Fruit fly (Drosophila melanogaster) whole organism, embryonic: ENCODE results near the gene AlaRS-m.

Source experiments
- Atf-2 ChIP-seq: fragments of 200-800 bp; sonication (Bioruptor generic); optimal IDR thresholded peaks from 2 replicates; lab custom pipeline; 2016; ENCODE audit warnings: missing biosample characterization, missing genetic modification characterization
- Blimp-1 ChIP-seq: fragments of 200-800 bp; sonication (Bioruptor generic); optimal IDR thresholded peaks from 3 replicates; lab custom pipeline; 2018; ENCODE audit warnings: missing biosample characterization, missing genetic modification characterization, mild to moderate bottlenecking, moderate library complexity, missing genetic modification reagents
- BtbVII ChIP-seq: fragments of 200-800 bp; sonication (Bioruptor generic); optimal IDR thresholded peaks from 3 replicates; lab custom pipeline; 2017; ENCODE audit warnings: missing biosample characterization, mild to moderate bottlenecking, missing genetic modification characterization
- Bteb2 ChIP-seq: fragments of 200-800 bp; sonication (Bioruptor generic); optimal IDR thresholded peaks from 2 replicates; lab custom pipeline; 2016; ENCODE audit warnings: missing biosample characterization, missing genetic modification characterization
- CG10565 ChIP-seq: fragments of 200-800 bp; sonication (Bioruptor generic); optimal IDR thresholded peaks from 3 replicates; lab custom pipeline; 2016; ENCODE audit warnings: missing biosample characterization, mild to moderate bottlenecking, missing genetic modification characterization
- CG11456 ChIP-seq: fragments of 200-800 bp; sonication (Bioruptor generic); IDR thresholded peaks from 3 replicates; pipeline ENCODE4 v1.3.6; 2022; ENCODE audit warnings: missing biosample characterization, missing genetic modification characterization
- CG11560 ChIP-seq: fragments of 200-800 bp; sonication (Bioruptor generic); IDR thresholded peaks from 3 replicates; pipeline ENCODE4 v1.3.6; 2022; ENCODE audit warnings: missing biosample characterization, missing genetic modification characterization
- CG1233 ChIP-seq: fragments of 200-800 bp; sonication (Bioruptor generic); optimal IDR thresholded peaks from 4 replicates; lab custom pipeline; 2018; ENCODE audit warnings: missing biosample characterization, mild to moderate bottlenecking, missing genetic modification characterization
- CG14014 ChIP-seq: fragments of 200-800 bp; sonication (Bioruptor generic); IDR thresholded peaks from 2 replicates; pipeline ENCODE4 v1.3.6; 2022; ENCODE audit warnings: missing biosample characterization, missing genetic modification characterization
- CG15011 ChIP-seq: fragments of 200-800 bp; sonication (Bioruptor generic); optimal IDR thresholded peaks from 3 replicates; lab custom pipeline; 2018; ENCODE audit warnings: missing biosample characterization, mild to moderate bottlenecking, missing genetic modification characterization
- CG15073 ChIP-seq: fragments of 200-800 bp; sonication (Bioruptor generic); optimal IDR thresholded peaks from 2 replicates; lab custom pipeline; 2016; ENCODE audit warnings: missing biosample characterization, missing genetic modification characterization
- CG1529 ChIP-seq: fragments of 200-800 bp; sonication (Bioruptor generic); optimal IDR thresholded peaks from 3 replicates; lab custom pipeline; 2018; ENCODE audit warnings: missing biosample characterization, missing genetic modification characterization
- CG15479 ChIP-seq: fragments of 200-800 bp; sonication (Bioruptor generic); optimal IDR thresholded peaks from 3 replicates; lab custom pipeline; 2019; ENCODE audit warnings: missing biosample characterization, mild to moderate bottlenecking, missing genetic modification characterization, moderate library complexity
- CG17612 ChIP-seq: fragments of 200-800 bp; sonication (Bioruptor generic); IDR thresholded peaks from 2 replicates; pipeline ENCODE4 v1.3.6; 2022; ENCODE audit warnings: missing biosample characterization, missing genetic modification characterization
- CG2889 ChIP-seq: fragments of 200-800 bp; sonication (Bioruptor generic); IDR thresholded peaks from 3 replicates; pipeline ENCODE4 v1.3.6; 2022; ENCODE audit warnings: missing biosample characterization, missing genetic modification characterization
- CG31224 ChIP-seq: fragments of 200-800 bp; sonication (Bioruptor generic); IDR thresholded peaks from 2 replicates; pipeline ENCODE4 v1.3.6; 2022; ENCODE audit warnings: missing biosample characterization, missing genetic modification characterization
- CG34224 ChIP-seq: fragments of 200-800 bp; sonication (Bioruptor generic); IDR thresholded peaks from 3 replicates; pipeline ENCODE4 v1.3.6; 2022; ENCODE audit warnings: missing biosample characterization, missing genetic modification characterization; ENCODE audit not compliant: partially characterized antibody
- CG4404 ChIP-seq: fragments of 200-800 bp; sonication (Bioruptor generic); IDR thresholded peaks from 2 replicates; pipeline ENCODE4 v1.3.6; 2022; ENCODE audit warnings: missing biosample characterization, missing genetic modification characterization
- CG8944 ChIP-seq: fragments of 200-800 bp; sonication (Bioruptor generic); optimal IDR thresholded peaks from 3 replicates; lab custom pipeline; 2016; ENCODE audit warnings: missing biosample characterization, missing genetic modification characterization
- CG9876 ChIP-seq: fragments of 200-800 bp; sonication (Bioruptor generic); optimal IDR thresholded peaks from 2 replicates; lab custom pipeline; 2016; ENCODE audit warnings: missing biosample characterization, missing genetic modification characterization
- CoRest ChIP-seq: fragments of 200-800 bp; sonication (Bioruptor generic); optimal IDR thresholded peaks from 3 replicates; lab custom pipeline; 2018; ENCODE audit warnings: missing biosample characterization, mild to moderate bottlenecking, missing genetic modification characterization, moderate library complexity
- E2f2 ChIP-seq: fragments of 200-800 bp; sonication (Bioruptor generic); IDR thresholded peaks from 2 replicates; pipeline ENCODE4 v1.3.6; 2022; ENCODE audit warnings: missing biosample characterization, missing genetic modification characterization
- Gug ChIP-seq: fragments of 200-800 bp; sonication (Bioruptor generic); IDR thresholded peaks from 4 replicates; pipeline ENCODE4 v1.3.6; 2022; ENCODE audit warnings: missing biosample characterization, missing genetic modification characterization
- Hr3 ChIP-seq: fragments of 200-800 bp; sonication (Bioruptor generic); optimal IDR thresholded peaks from 3 replicates; lab custom pipeline; 2016; ENCODE audit warnings: missing biosample characterization, missing genetic modification characterization
- Hr78 ChIP-seq, 2 experiments: fragments of 200-800 bp in 1 of 2; fragments of >200 bp in 1 of 2; sonication (Bioruptor generic) in 1 of 2; optimal IDR thresholded peaks; 2 replicates each; lab custom pipeline; 2017 to 2019; ENCODE audit warnings: missing biosample characterization in 2 of 2, missing genetic modification characterization in 2 of 2, mild to moderate bottlenecking in 1 of 2, moderate library complexity in 1 of 2
- Lim3 ChIP-seq: fragments of 200-800 bp; sonication (Bioruptor generic); IDR thresholded peaks from 2 replicates; pipeline ENCODE4 v1.3.6; 2022; ENCODE audit warnings: missing biosample characterization, missing genetic modification characterization
- MBD-R2 ChIP-seq: fragments of 200-800 bp; sonication (Bioruptor generic); IDR thresholded peaks from 2 replicates; pipeline ENCODE4 v1.3.6; 2022; ENCODE audit warnings: missing biosample characterization, missing genetic modification characterization
- Meics ChIP-seq: fragments of 200-800 bp; sonication (Bioruptor generic); optimal IDR thresholded peaks from 2 replicates; lab custom pipeline; 2017; ENCODE audit warnings: missing biosample characterization, mild to moderate bottlenecking, missing genetic modification characterization
- Nf-YB ChIP-seq: fragments of 200-800 bp; sonication (Bioruptor generic); optimal IDR thresholded peaks from 3 replicates; lab custom pipeline; 2019; ENCODE audit warnings: missing biosample characterization, mild to moderate bottlenecking, missing genetic modification characterization, moderate library complexity
- Oaz ChIP-seq: fragments of 200-800 bp; sonication (Bioruptor generic); IDR thresholded peaks from 2 replicates; pipeline ENCODE4 v1.3.6; 2022; ENCODE audit warnings: missing biosample characterization, missing genetic modification characterization
- Sin3A ChIP-seq: fragments of >200 bp; optimal IDR thresholded peaks from 2 replicates; lab custom pipeline; 2018
- amos ChIP-seq: fragments of 200-800 bp; sonication (Bioruptor generic); IDR thresholded peaks from 2 replicates; pipeline ENCODE4 v1.3.6; 2022; ENCODE audit warnings: missing biosample characterization, missing genetic modification characterization; ENCODE audit not compliant: partially characterized antibody
- cato ChIP-seq: fragments of 200-800 bp; sonication (Bioruptor generic); optimal IDR thresholded peaks from 2 replicates; lab custom pipeline; 2016; ENCODE audit warnings: missing biosample characterization, missing genetic modification characterization, borderline replicate concordance
- chinmo ChIP-seq: fragments of 200-800 bp; sonication (Bioruptor generic); IDR thresholded peaks from 4 replicates; pipeline ENCODE4 v1.3.6; 2022; ENCODE audit warnings: missing biosample characterization, missing genetic modification characterization; ENCODE audit not compliant: partially characterized antibody
- corto ChIP-seq: fragments of 200-800 bp; sonication (Bioruptor generic); optimal IDR thresholded peaks from 2 replicates; lab custom pipeline; 2016; ENCODE audit warnings: missing biosample characterization, mild to moderate bottlenecking, missing genetic modification characterization, moderate library complexity
- eyg ChIP-seq: fragments of 200-800 bp; sonication (Bioruptor generic); optimal IDR thresholded peaks from 3 replicates; lab custom pipeline; 2016; ENCODE audit warnings: missing biosample characterization, missing genetic modification characterization
- fd64A ChIP-seq: fragments of 200-800 bp; sonication (Bioruptor generic); optimal IDR thresholded peaks from 3 replicates; lab custom pipeline; 2018; ENCODE audit warnings: missing biosample characterization, mild to moderate bottlenecking, missing genetic modification characterization
- gsb ChIP-seq: fragments of 200-800 bp; sonication (Bioruptor generic); IDR thresholded peaks from 2 replicates; pipeline ENCODE4 v1.3.6; 2022; ENCODE audit warnings: missing biosample characterization, missing genetic modification characterization
- kni ChIP-seq: fragments of 200-800 bp; sonication (Bioruptor generic); optimal IDR thresholded peaks from 3 replicates; lab custom pipeline; 2017; ENCODE audit warnings: mild to moderate bottlenecking, missing biosample characterization, missing genetic modification reagents, missing genetic modification characterization
- lmd ChIP-seq: fragments of 200-800 bp; sonication (Bioruptor generic); IDR thresholded peaks from 2 replicates; pipeline ENCODE4 v1.3.6; 2022; ENCODE audit warnings: missing biosample characterization, missing genetic modification characterization
- lola ChIP-seq, 3 experiments: fragments of >200 bp in 2 of 3; fragments of 200-800 bp in 1 of 3; sonication (Bioruptor generic) in 1 of 3; optimal IDR thresholded peaks; 2 replicates each; lab custom pipeline; 2017 to 2019; ENCODE audit warnings: missing biosample characterization in 3 of 3, missing genetic modification characterization in 3 of 3, mild to moderate bottlenecking in 1 of 3, moderate library complexity in 1 of 3
- pho ChIP-seq: fragments of 200-800 bp; sonication (Bioruptor generic); optimal IDR thresholded peaks from 2 replicates; lab custom pipeline; 2016; ENCODE audit warnings: missing biosample characterization, missing genetic modification characterization
- pita ChIP-seq: fragments of 200-800 bp; sonication (Bioruptor generic); optimal IDR thresholded peaks from 2 replicates; lab custom pipeline; 2017; ENCODE audit warnings: missing biosample characterization, mild to moderate bottlenecking, missing genetic modification characterization
- scrt ChIP-seq: fragments of 200-800 bp; sonication (Bioruptor generic); optimal IDR thresholded peaks from 2 replicates; lab custom pipeline; 2018; ENCODE audit warnings: missing biosample characterization, mild to moderate bottlenecking, missing genetic modification characterization, moderate library complexity
- sens ChIP-seq: fragments of 200-800 bp; sonication (Bioruptor generic); peaks from one replicate; lab custom pipeline; 2016; ENCODE audit warnings: missing biosample characterization, missing genetic modification characterization
- sna ChIP-seq: fragments of 200-800 bp; sonication (Bioruptor generic); IDR thresholded peaks from 2 replicates; pipeline ENCODE4 v1.3.6; 2022; ENCODE audit warnings: missing biosample characterization, missing genetic modification characterization; ENCODE audit not compliant: partially characterized antibody
- stwl ChIP-seq: fragments of 200-800 bp; sonication (Bioruptor generic); optimal IDR thresholded peaks from 3 replicates; lab custom pipeline; 2018; ENCODE audit warnings: missing biosample characterization, mild to moderate bottlenecking, missing genetic modification characterization, moderate library complexity
- tgo ChIP-seq: fragments of 200-800 bp; sonication (Bioruptor generic); IDR thresholded peaks from 3 replicates; pipeline ENCODE4 v1.3.6; 2022; ENCODE audit warnings: missing biosample characterization, missing genetic modification characterization
- trem ChIP-seq: fragments of 200-800 bp; optimal IDR thresholded peaks from 3 replicates; lab custom pipeline; 2019; ENCODE audit warnings: missing biosample characterization, mild to moderate bottlenecking, missing genetic modification characterization, moderate library complexity
- z ChIP-seq: fragments of 200-800 bp; sonication (Bioruptor generic); IDR thresholded peaks from 3 replicates; pipeline ENCODE4 v1.3.6; 2022; ENCODE audit warnings: missing biosample characterization, missing genetic modification characterization

The AlaRS-m gene

DNA sequence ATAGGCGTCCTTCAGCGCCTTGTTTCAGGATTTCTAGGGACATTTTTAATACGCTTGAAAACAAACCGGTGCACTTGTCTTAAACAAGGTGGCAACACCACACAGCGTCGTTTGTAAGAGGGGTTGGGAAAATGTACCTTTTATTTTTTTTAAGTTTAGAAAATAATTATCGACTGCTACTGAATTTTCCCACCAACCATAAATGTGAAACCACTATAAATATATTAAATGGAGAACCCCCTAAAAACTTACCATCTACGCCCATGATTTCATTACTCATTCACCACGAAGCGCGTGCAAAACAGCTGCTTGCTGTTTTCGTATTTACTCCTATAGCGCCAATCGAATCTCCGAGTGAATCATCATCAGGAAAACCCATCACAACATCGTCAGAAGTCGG lies 6.6 kb upstream of the AlaRS-m start, which contains the start of the genes Tcs5 and CHMP2B (continued):
- peak; percentile 100 for TF ChIP-seq CG1233 (GFP tag; lab: Kevin White, UChicago)
- peak; percentile 95 for TF ChIP-seq CG15073
- TF ChIP-seq CG11456 (GFP tag; lab: Robert Waterston, UW) = peak; percentile 100
- peak; percentile 99 for TF ChIP-seq corto (GFP tag; lab: Kevin White, UChicago)
- TF ChIP-seq Hr78 (GFP tag; optimal IDR thresholded peaks at IDR 0.05; lab: Kevin White, UChicago) = peak in 1 of 2 experiments; percentile 95
- peak; percentile 99 for TF ChIP-seq BtbVII (GFP tag; lab: Kevin White, UChicago)
- peak; percentile 99 for TF ChIP-seq fd64A (GFP tag; lab: Kevin White, UChicago)
- TF ChIP-seq Meics (GFP tag; lab: Kevin White, UChicago) = peak; percentile 99
- peak; percentile 99 for TF ChIP-seq Atf-2
- TF ChIP-seq scrt (GFP tag; lab: Kevin White, UChicago) = peak; percentile 98
- peak; percentile 99 for TF ChIP-seq eyg
- peak; percentile 100 for TF ChIP-seq gsb
- TF ChIP-seq E2f2 (GFP tag; lab: Robert Waterston, UW) = peak; percentile 94
- TF ChIP-seq Blimp-1 = peak; percentile 99
- TF ChIP-seq chinmo (GFP tag; lab: Robert Waterston, UW) = 0 out of 4 replicates have a peak, but pooled peaks have one; percentile 52
- TF ChIP-seq trem (tag; lab: Kevin White, UChicago) = peak; percentile 97
- peak; percentile 100 for TF ChIP-seq lmd
- peak; percentile 100 for TF ChIP-seq CG4404 (GFP tag; lab: Robert Waterston, UW)
- TF ChIP-seq sna (GFP tag; lab: Robert Waterston, UW) = 0 out of 2 replicates have a peak, but pooled peaks have one; percentile 42
- peak; percentile 100 for TF ChIP-seq Gug (GFP tag; lab: Robert Waterston, UW)
- TF ChIP-seq Lim3 (GFP tag; lab: Robert Waterston, UW) = peak; percentile 99
- TF ChIP-seq kni (GFP tag; lab: Kevin White, UChicago) = peak; percentile 98
- peak; percentile 99 for TF ChIP-seq CG9876 (GFP tag; lab: Kevin White, UChicago)
- peak; percentile 100 for TF ChIP-seq CG8944 (GFP tag; lab: Kevin White, UChicago)
- TF ChIP-seq CG11560 = peak; percentile 97
- TF ChIP-seq pita (GFP tag; lab: Kevin White, UChicago) = no peak
- TF ChIP-seq CG17612 (GFP tag; lab: Robert Waterston, UW) = peak; percentile 99
- peak; percentile 100 for TF ChIP-seq Bteb2 (GFP tag; lab: Kevin White, UChicago)
- TF ChIP-seq CG34224 = peak; percentile 34; the same call in 1 of the 3 replicates
- peak; percentile 100 for TF ChIP-seq Oaz (GFP tag; lab: Robert Waterston, UW)
- peak; percentile 100 for TF ChIP-seq MBD-R2
- TF ChIP-seq CoRest (tag; lab: Kevin White, UChicago) = peak; percentile 100
- peak; percentile 100 for TF ChIP-seq Hr3 (GFP tag; lab: Kevin White, UChicago)
- peak; percentile 98 for TF ChIP-seq CG10565 (GFP tag; lab: Kevin White, UChicago)
- peak; percentile 66 for TF ChIP-seq Sin3A (lab: Kevin White, UChicago)
- no peak; the same call in 1 of the 2 replicates for TF ChIP-seq amos (GFP tag; lab: Robert Waterston, UW)
- peak; percentile 99 for TF ChIP-seq CG31224 (GFP tag; lab: Robert Waterston, UW)
- peak in 1 of 3 experiments; percentile 100 for TF ChIP-seq lola (GFP tag; optimal IDR thresholded peaks at IDR 0.05; lab: Kevin White, UChicago)
- TF ChIP-seq stwl (tag; lab: Kevin White, UChicago) = peak; percentile 97
- TF ChIP-seq CG14014 (GFP tag; lab: Robert Waterston, UW) = peak; percentile 100
- TF ChIP-seq CG2889 (GFP tag; lab: Robert Waterston, UW) = peak; percentile 100
- TF ChIP-seq CG15011 (GFP tag; lab: Kevin White, UChicago) = peak; percentile 99
- peak; percentile 91 for TF ChIP-seq Nf-YB
- TF ChIP-seq tgo (GFP tag; lab: Robert Waterston, UW) = peak; percentile 100
- TF ChIP-seq cato (GFP tag; lab: Kevin White, UChicago) = peak; percentile 100
- peak; percentile 100 for TF ChIP-seq sens
- TF ChIP-seq CG1529 (GFP tag; lab: Kevin White, UChicago) = peak; percentile 99
- peak; percentile 90 for TF ChIP-seq z (GFP tag; lab: Robert Waterston, UW)
- TF ChIP-seq pho = peak; percentile 100
- peak; percentile 80 for TF ChIP-seq CG15479 (GFP tag; lab: Kevin White, UChicago)
